Worm (Caenorhabditis elegans) whole organism, L2 larva: ENCODE results near the gene R160.12.

Source experiments
- blmp-1 ChIP-seq: sonication (generic microtip); optimal IDR thresholded peaks from 2 replicates; lab custom pipeline; 2017; ENCODE audit warnings: missing genetic modification characterization, mild to moderate bottlenecking, missing compliant biosample characterization, antibody characterized with exemption, moderate library complexity; ENCODE audit not compliant: insufficient read depth
- ceh-82 ChIP-seq: fragments of 150-350 bp; optimal IDR thresholded peaks from 2 replicates; lab custom pipeline; 2014; ENCODE audit warnings: missing biosample characterization, missing genetic modification characterization
- elt-3 ChIP-seq: sonication (generic microtip); optimal IDR thresholded peaks from 2 replicates; lab custom pipeline; 2017; ENCODE audit warnings: missing biosample characterization, missing genetic modification characterization
- nhr-12 ChIP-seq: fragments of 150-350 bp; optimal IDR thresholded peaks from 2 replicates; lab custom pipeline; 2014; ENCODE audit warnings: missing biosample characterization, missing genetic modification characterization

ce11 chrX:4391680-4392079 lies 14.1 kb upstream of the R160.12 start:
- TF ChIP-seq nhr-12 (tag; lab: Kevin White, UChicago) (no peak), elt-3 (tag; lab: Kevin White, UChicago) (no peak), ceh-82 (tag; lab: Kevin White, UChicago) (no peak), blmp-1 (no peak)
